Fruit fly (Drosophila melanogaster) Kc167 (cell line): ENCODE results near the gene CG17118.

Experiments used
- Myc ChIP-seq: fragments of >200 bp; optimal IDR thresholded peaks from 2 replicates; lab custom pipeline; 2017; ENCODE audit warnings: missing external identifiers
- Sin3A ChIP-seq: fragments of >200 bp; optimal IDR thresholded peaks from 2 replicates; lab custom pipeline; 2018; ENCODE audit warnings: missing external identifiers
- h ChIP-seq: fragments of >200 bp; optimal IDR thresholded peaks from 3 replicates; lab custom pipeline; 2018; ENCODE audit warnings: missing external identifiers
- insv ChIP-seq: fragments of >200 bp; optimal IDR thresholded peaks from 3 replicates; lab custom pipeline; 2018; ENCODE audit warnings: missing external identifiers
- psq ChIP-seq: fragments of >200 bp; optimal IDR thresholded peaks from 2 replicates; lab custom pipeline; 2017; ENCODE audit warnings: missing external identifiers
- ttk ChIP-seq: sonication (Bioruptor generic); optimal IDR thresholded peaks from 2 replicates; lab custom pipeline; 2017; ENCODE audit warnings: missing external identifiers

dm6 chr2L:10682912-10683311 is 47.1 kb upstream of the CG17118 start:
- no peak for TF ChIP-seq psq (lab: Kevin White, UChicago)
- no peak for TF ChIP-seq insv (lab: Kevin White, UChicago)
- no peak for TF ChIP-seq Sin3A (lab: Kevin White, UChicago)
- no peak for TF ChIP-seq h (lab: Kevin White, UChicago)
- TF ChIP-seq ttk (lab: Kevin White, UChicago), result no peak
- no peak for TF ChIP-seq Myc (lab: Kevin White, UChicago)
